Fruit fly (Drosophila melanogaster) whole organism, embryonic: Measurements from ENCODE around the gene Ssk.

Source experiments
- Adf1 ChIP-seq: fragments of 200-800 bp; sonication (Bioruptor generic); IDR thresholded peaks from 2 replicates; pipeline ENCODE4 v1.3.6; 2022; ENCODE audit warnings: missing biosample characterization, missing genetic modification characterization
- CG10543 ChIP-seq: fragments of 200-800 bp; sonication (Bioruptor generic); optimal IDR thresholded peaks from 3 replicates; lab custom pipeline; 2017; ENCODE audit warnings: missing biosample characterization, mild to moderate bottlenecking, missing genetic modification characterization, moderate library complexity
- CG11247 ChIP-seq: fragments of 200-800 bp; sonication (Bioruptor generic); IDR thresholded peaks from 2 replicates; pipeline ENCODE4 v1.3.6; 2022; ENCODE audit warnings: missing biosample characterization, missing genetic modification characterization
- CG12391 ChIP-seq: fragments of 200-800 bp; sonication (Bioruptor generic); optimal IDR thresholded peaks from 3 replicates; lab custom pipeline; 2018; ENCODE audit warnings: missing biosample characterization, mild to moderate bottlenecking, missing genetic modification characterization, moderate library complexity
- CG14050 ChIP-seq: fragments of 200-800 bp; sonication (Bioruptor generic); IDR thresholded peaks from 3 replicates; pipeline ENCODE4 v1.3.6; 2022; ENCODE audit warnings: missing biosample characterization, missing genetic modification characterization
- CG14860 ChIP-seq: fragments of 200-800 bp; sonication (Bioruptor generic); IDR thresholded peaks from 3 replicates; pipeline ENCODE4 v1.3.6; 2022; ENCODE audit warnings: missing biosample characterization, missing genetic modification characterization; ENCODE audit not compliant: partially characterized antibody
- CG15696 ChIP-seq: fragments of 200-800 bp; sonication (Bioruptor generic); optimal IDR thresholded peaks from 2 replicates; lab custom pipeline; 2019; ENCODE audit warnings: missing biosample characterization, mild to moderate bottlenecking, missing genetic modification characterization, moderate library complexity
- CG17568 ChIP-seq: fragments of 200-800 bp; sonication (Bioruptor generic); optimal IDR thresholded peaks from 2 replicates; lab custom pipeline; 2018; ENCODE audit warnings: missing biosample characterization, mild to moderate bottlenecking, missing genetic modification characterization, moderate library complexity
- CG17612 ChIP-seq: fragments of 200-800 bp; sonication (Bioruptor generic); IDR thresholded peaks from 2 replicates; pipeline ENCODE4 v1.3.6; 2022; ENCODE audit warnings: missing biosample characterization, missing genetic modification characterization
- CG18619 ChIP-seq: fragments of 200-800 bp; sonication (Bioruptor generic); optimal IDR thresholded peaks from 3 replicates; lab custom pipeline; 2017; ENCODE audit warnings: missing biosample characterization, mild to moderate bottlenecking, missing genetic modification characterization
- CG30403 ChIP-seq: fragments of 200-800 bp; sonication (Bioruptor generic); optimal IDR thresholded peaks from 3 replicates; lab custom pipeline; 2016; ENCODE audit warnings: missing biosample characterization, missing genetic modification characterization
- CG3065 ChIP-seq: fragments of 200-800 bp; sonication (Bioruptor generic); optimal IDR thresholded peaks from 2 replicates; lab custom pipeline; 2016; ENCODE audit warnings: missing biosample characterization, missing genetic modification characterization
- CG3407 ChIP-seq: fragments of 200-800 bp; sonication (Bioruptor generic); optimal IDR thresholded peaks from 2 replicates; lab custom pipeline; 2018; ENCODE audit warnings: missing biosample characterization, mild to moderate bottlenecking, missing genetic modification characterization
- CG4328 ChIP-seq: fragments of 200-800 bp; sonication (Bioruptor generic); optimal IDR thresholded peaks from 3 replicates; lab custom pipeline; 2017; ENCODE audit warnings: missing biosample characterization, missing genetic modification reagents, missing genetic modification characterization
- CG4617 ChIP-seq: fragments of 200-800 bp; sonication (Bioruptor generic); optimal IDR thresholded peaks from 3 replicates; lab custom pipeline; 2016; ENCODE audit warnings: missing biosample characterization, missing genetic modification characterization, borderline replicate concordance
- CG6272 ChIP-seq: fragments of 200-800 bp; sonication (Bioruptor generic); IDR thresholded peaks from 2 replicates; pipeline ENCODE4 v1.3.6; 2022; ENCODE audit warnings: missing biosample characterization, missing genetic modification characterization
- CG7786 ChIP-seq: fragments of 200-800 bp; sonication (Bioruptor generic); optimal IDR thresholded peaks from 2 replicates; lab custom pipeline; 2016; ENCODE audit warnings: missing biosample characterization, missing genetic modification characterization
- CG7963 ChIP-seq: fragments of 200-800 bp; sonication (Bioruptor generic); IDR thresholded peaks from 3 replicates; pipeline ENCODE4 v1.3.6; 2022; ENCODE audit warnings: missing biosample characterization, missing genetic modification characterization; ENCODE audit not compliant: partially characterized antibody
- CG9727 ChIP-seq: fragments of 200-800 bp; sonication (Bioruptor generic); optimal IDR thresholded peaks from 3 replicates; lab custom pipeline; 2017; ENCODE audit warnings: missing biosample characterization, mild to moderate bottlenecking, missing genetic modification characterization
- Hr51 ChIP-seq, 2 experiments: fragments of 200-800 bp; sonication (Bioruptor generic); optimal IDR thresholded peaks; 2 replicates in 1 of 2; 3 replicates in 1 of 2; lab custom pipeline; 2016 to 2018; ENCODE audit warnings: missing biosample characterization in 2 of 2, missing genetic modification characterization in 2 of 2, mild to moderate bottlenecking in 1 of 2, moderate library complexity in 1 of 2
- Hr78 ChIP-seq, 2 experiments: fragments of 200-800 bp in 1 of 2; fragments of >200 bp in 1 of 2; sonication (Bioruptor generic) in 1 of 2; optimal IDR thresholded peaks; 2 replicates each; lab custom pipeline; 2017 to 2019; ENCODE audit warnings: missing biosample characterization in 2 of 2, missing genetic modification characterization in 2 of 2, mild to moderate bottlenecking in 1 of 2, moderate library complexity in 1 of 2
- Jarid2 ChIP-seq: fragments of 200-800 bp; sonication (Bioruptor generic); optimal IDR thresholded peaks from 3 replicates; lab custom pipeline; 2017; ENCODE audit warnings: mild to moderate bottlenecking, missing biosample characterization, missing genetic modification reagents, missing genetic modification characterization
- Mrtf ChIP-seq: fragments of 200-800 bp; sonication (Bioruptor generic); IDR thresholded peaks from 3 replicates; pipeline ENCODE4 v1.3.6; 2022; ENCODE audit warnings: missing biosample characterization, missing genetic modification characterization
- NK7.1 ChIP-seq: fragments of 200-800 bp; sonication (Bioruptor generic); optimal IDR thresholded peaks from 3 replicates; lab custom pipeline; 2016; ENCODE audit warnings: missing biosample characterization, missing genetic modification characterization
- Poxn ChIP-seq: fragments of 200-800 bp; sonication (Bioruptor generic); IDR thresholded peaks from 2 replicates; pipeline ENCODE4 v1.3.6; 2022; ENCODE audit warnings: missing biosample characterization, missing genetic modification characterization
- Sry-δ ChIP-seq: fragments of 200-800 bp; sonication (Bioruptor generic); optimal IDR thresholded peaks from 2 replicates; lab custom pipeline; 2016; ENCODE audit warnings: missing biosample characterization, missing genetic modification characterization
- Usf ChIP-seq: fragments of 200-800 bp; sonication (Bioruptor generic); optimal IDR thresholded peaks from 2 replicates; lab custom pipeline; 2017; ENCODE audit warnings: missing genotype, missing biosample characterization, missing genetic modification characterization
- al ChIP-seq: fragments of 200-800 bp; sonication (Bioruptor generic); IDR thresholded peaks from 2 replicates; pipeline ENCODE4 v1.3.6; 2022; ENCODE audit warnings: missing biosample characterization, missing genetic modification characterization
- bsh ChIP-seq, 2 experiments: fragments of 200-800 bp; sonication (Bioruptor generic); optimal IDR thresholded peaks; 2 replicates each; lab custom pipeline; 2017 to 2018; ENCODE audit warnings: mild to moderate bottlenecking in 2 of 2, missing biosample characterization in 2 of 2, missing genetic modification characterization in 2 of 2, moderate library complexity in 1 of 2
- cwo ChIP-seq: fragments of 200-800 bp; sonication (Bioruptor generic); optimal IDR thresholded peaks from 3 replicates; lab custom pipeline; 2017; ENCODE audit warnings: missing biosample characterization, missing genetic modification characterization, mild to moderate bottlenecking, moderate library complexity, missing genetic modification reagents
- dati ChIP-seq: fragments of 200-800 bp; sonication (Bioruptor generic); IDR thresholded peaks from 2 replicates; pipeline ENCODE4 v1.3.6; 2022; ENCODE audit warnings: missing biosample characterization, missing genetic modification characterization
- disco-r ChIP-seq: fragments of 200-800 bp; sonication (Bioruptor generic); optimal IDR thresholded peaks from 2 replicates; lab custom pipeline; 2016; ENCODE audit warnings: missing biosample characterization, missing genetic modification characterization
- dmrt11E ChIP-seq: fragments of 200-800 bp; sonication (Bioruptor generic); optimal IDR thresholded peaks from 3 replicates; lab custom pipeline; 2018; ENCODE audit warnings: missing biosample characterization, mild to moderate bottlenecking, missing genetic modification characterization, moderate library complexity
- dmrt99B ChIP-seq: fragments of 200-800 bp; sonication (Bioruptor generic); optimal IDR thresholded peaks from 2 replicates; lab custom pipeline; 2018; ENCODE audit warnings: missing biosample characterization, mild to moderate bottlenecking, missing genetic modification characterization, moderate library complexity
- fd96Cb ChIP-seq: fragments of 200-800 bp; sonication (Bioruptor generic); optimal IDR thresholded peaks from 2 replicates; lab custom pipeline; 2018; ENCODE audit warnings: missing biosample characterization, mild to moderate bottlenecking, missing genetic modification characterization, moderate library complexity
- gem ChIP-seq: fragments of 200-800 bp; sonication (Bioruptor generic); optimal IDR thresholded peaks from 2 replicates; lab custom pipeline; 2019; ENCODE audit warnings: missing biosample characterization, mild to moderate bottlenecking, missing genetic modification characterization, moderate library complexity
- her ChIP-seq: fragments of 200-800 bp; sonication (Bioruptor generic); optimal IDR thresholded peaks from 2 replicates; lab custom pipeline; 2016; ENCODE audit warnings: missing biosample characterization, missing genetic modification characterization
- klu ChIP-seq: fragments of 200-800 bp; sonication (Bioruptor generic); IDR thresholded peaks from 2 replicates; pipeline ENCODE4 v1.3.6; 2022; ENCODE audit warnings: missing biosample characterization, missing genetic modification characterization
- lbe ChIP-seq: fragments of 200-800 bp; sonication (Bioruptor generic); optimal IDR thresholded peaks from 2 replicates; lab custom pipeline; 2016; ENCODE audit warnings: missing biosample characterization, mild to moderate bottlenecking, missing genetic modification characterization
- nerfin-2 ChIP-seq: fragments of 200-800 bp; sonication (Bioruptor generic); IDR thresholded peaks from 2 replicates; pipeline ENCODE4 v1.3.6; 2022; ENCODE audit warnings: missing biosample characterization, missing genetic modification characterization; ENCODE audit not compliant: partially characterized antibody
- pzg ChIP-seq: fragments of 200-800 bp; sonication (Bioruptor generic); optimal IDR thresholded peaks from 3 replicates; lab custom pipeline; 2018; ENCODE audit warnings: missing biosample characterization, mild to moderate bottlenecking, missing genetic modification characterization, moderate library complexity
- sc ChIP-seq, 3 experiments: fragments of >200 bp in 2 of 3; fragments of 200-800 bp in 1 of 3; sonication (Bioruptor generic) in 1 of 3; optimal IDR thresholded peaks; 2 replicates in 2 of 3; 3 replicates in 1 of 3; lab custom pipeline; 2017; ENCODE audit warnings: mild to moderate bottlenecking in 1 of 3, missing biosample characterization in 1 of 3, missing genetic modification characterization in 1 of 3, missing genetic modification reagents in 1 of 3
- stc ChIP-seq: fragments of 200-800 bp; sonication (Bioruptor generic); IDR thresholded peaks from 2 replicates; pipeline ENCODE4 v1.3.6; 2022; ENCODE audit warnings: missing biosample characterization, missing genetic modification characterization
- tna ChIP-seq: fragments of 200-800 bp; sonication (Bioruptor generic); IDR thresholded peaks from 2 replicates; pipeline ENCODE4 v1.3.6; 2022; ENCODE audit warnings: missing biosample characterization, missing genetic modification characterization; ENCODE audit not compliant: partially characterized antibody
- toy ChIP-seq: fragments of 200-800 bp; sonication (Bioruptor generic); IDR thresholded peaks from 2 replicates; pipeline ENCODE4 v1.3.6; 2022; ENCODE audit warnings: missing biosample characterization, missing genetic modification characterization
- vnd ChIP-seq: fragments of 200-800 bp; sonication (Bioruptor generic); IDR thresholded peaks from 3 replicates; pipeline ENCODE4 v1.3.6; 2022; ENCODE audit warnings: missing biosample characterization, missing genetic modification characterization; ENCODE audit not compliant: partially characterized antibody
- wdn ChIP-seq: fragments of 200-800 bp; sonication (Bioruptor generic); IDR thresholded peaks from 2 replicates; pipeline ENCODE4 v1.3.6; 2022; ENCODE audit warnings: missing biosample characterization, missing genetic modification characterization
- zfh1 ChIP-seq: fragments of 200-800 bp; sonication (Bioruptor generic); IDR thresholded peaks from 3 replicates; pipeline ENCODE4 v1.3.6; 2022; ENCODE audit warnings: missing biosample characterization, missing genetic modification characterization

Ssk gene

DNA sequence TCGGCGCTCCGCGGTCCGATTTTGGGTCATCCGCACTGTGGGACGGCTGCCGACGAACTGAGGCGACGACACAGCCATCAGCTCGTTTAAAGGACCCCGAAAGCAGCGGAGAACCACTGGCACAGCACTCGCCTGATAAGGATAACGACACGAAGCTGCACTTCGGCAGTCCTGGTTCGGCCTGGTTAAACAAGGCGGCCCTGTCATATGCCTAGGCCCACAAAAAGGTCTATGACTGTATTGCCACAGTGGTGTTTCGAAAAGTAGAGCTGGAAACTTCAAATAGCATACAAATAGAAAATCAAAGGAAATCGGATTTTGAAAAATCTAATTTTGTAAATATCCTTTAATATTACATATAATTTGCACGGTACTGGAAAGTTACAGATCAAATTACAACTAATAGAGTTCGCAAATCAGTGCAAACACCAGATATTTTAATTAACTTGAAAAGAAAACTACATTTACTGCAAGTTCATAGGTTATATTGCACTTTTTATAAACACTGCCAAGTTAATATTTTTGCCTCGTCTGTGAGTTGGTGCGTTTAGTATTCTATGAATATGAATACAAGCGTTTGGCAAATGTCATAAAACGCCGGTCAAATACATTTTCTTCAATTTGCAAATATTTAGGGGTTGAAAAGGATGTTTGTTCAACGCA, 3.0 kb upstream of the Ssk start (continued):
- TF ChIP-seq Sry-δ, result no peak
- TF ChIP-seq pzg, result no peak
- peak; percentile 53 for TF ChIP-seq dmrt99B (tag; lab: Kevin White, UChicago)
- no peak for TF ChIP-seq CG3065 (GFP tag; lab: Kevin White, UChicago)
- TF ChIP-seq fd96Cb (tag; lab: Kevin White, UChicago), result no peak
- peak; percentile 13 for TF ChIP-seq her
- TF ChIP-seq dmrt11E, result no peak
- TF ChIP-seq CG30403 (GFP tag; lab: Kevin White, UChicago), result peak; percentile 66
- TF ChIP-seq nerfin-2 (GFP tag; lab: Robert Waterston, UW), result no peak
- no peak for TF ChIP-seq Hr78 (GFP tag; optimal IDR thresholded peaks at IDR 0.05; lab: Kevin White, UChicago)
- TF ChIP-seq CG9727 (GFP tag; lab: Kevin White, UChicago), result peak; percentile 70
- no peak for TF ChIP-seq CG17612
- no peak for TF ChIP-seq zfh1 (GFP tag; lab: Robert Waterston, UW)
- TF ChIP-seq stc, result no peak
- TF ChIP-seq CG4328 (GFP tag; lab: Kevin White, UChicago), result no peak
- peak; percentile 77 for TF ChIP-seq gem (tag; lab: Kevin White, UChicago)
- no peak for TF ChIP-seq sc (optimal IDR thresholded peaks at IDR 0.05; lab: Kevin White, UChicago)
- peak; percentile 4 for TF ChIP-seq sc (GFP tag; optimal IDR thresholded peaks at IDR 0.05; lab: Kevin White, UChicago)
- peak; percentile 63 for TF ChIP-seq CG7786 (GFP tag; lab: Kevin White, UChicago)
- TF ChIP-seq tna, result no peak
- TF ChIP-seq toy (GFP tag; lab: Robert Waterston, UW), result no peak
- TF ChIP-seq CG12391, result peak; percentile 60
- no peak for TF ChIP-seq CG3407 (GFP tag; lab: Kevin White, UChicago)
- no peak for TF ChIP-seq vnd (GFP tag; lab: Robert Waterston, UW)
- peak in 1 of 2 experiments; percentile 34 for TF ChIP-seq bsh (GFP tag; optimal IDR thresholded peaks at IDR 0.05; lab: Kevin White, UChicago)
- TF ChIP-seq wdn, result no peak
- TF ChIP-seq Mrtf (GFP tag; lab: Robert Waterston, UW), result no peak
- TF ChIP-seq cwo, result peak; percentile 48
- TF ChIP-seq Jarid2 (GFP tag; lab: Kevin White, UChicago), result peak; percentile 44
- no peak for TF ChIP-seq lbe (GFP tag; lab: Kevin White, UChicago)
- no peak for TF ChIP-seq Poxn (GFP tag; lab: Robert Waterston, UW)
- TF ChIP-seq dati, result no peak
- TF ChIP-seq CG6272 (GFP tag; lab: Robert Waterston, UW), result no peak
- TF ChIP-seq Hr51 (GFP tag; optimal IDR thresholded peaks at IDR 0.05; lab: Kevin White, UChicago), result peak; percentile 64 to 80
- peak; percentile 30 for TF ChIP-seq CG4617 (GFP tag; lab: Kevin White, UChicago)
- TF ChIP-seq CG17568 (GFP tag; lab: Kevin White, UChicago), result peak; percentile 20
- peak; percentile 43 for TF ChIP-seq CG10543 (GFP tag; lab: Kevin White, UChicago)
- TF ChIP-seq CG14860 (GFP tag; lab: Robert Waterston, UW), result no peak
- TF ChIP-seq CG7963 (GFP tag; lab: Robert Waterston, UW), result no peak
- TF ChIP-seq CG15696 (tag; lab: Kevin White, UChicago), result no peak
- no peak for TF ChIP-seq CG11247 (GFP tag; lab: Robert Waterston, UW)
- TF ChIP-seq klu (GFP tag; lab: Robert Waterston, UW), result no peak
- no peak for TF ChIP-seq NK7.1 (GFP tag; lab: Kevin White, UChicago)
- TF ChIP-seq disco-r (GFP tag; lab: Kevin White, UChicago), result no peak
- TF ChIP-seq al (GFP tag; lab: Robert Waterston, UW), result no peak
- peak; percentile 32; the same call in 1 of the 3 replicates for TF ChIP-seq CG14050 (GFP tag; lab: Robert Waterston, UW)
- peak; percentile 82 for TF ChIP-seq CG18619 (GFP tag; lab: Kevin White, UChicago)
- peak; percentile 10 for TF ChIP-seq Usf (GFP tag; lab: Kevin White, UChicago)
- TF ChIP-seq Adf1 (GFP tag; lab: Robert Waterston, UW), result peak; percentile 46
